Fruit fly (Drosophila melanogaster) whole organism, embryonic: ENCODE data around the gene MED18.
A peak's percentile ranks its signal among the peaks of the same experiment; 100 is the strongest.

Experiments used
- BEAF-32 ChIP-seq: fragments of 200-800 bp; sonication (Bioruptor generic); optimal IDR thresholded peaks from 3 replicates; lab custom pipeline; 2017; ENCODE audit warnings: missing biosample characterization, missing genetic modification characterization, mild to moderate bottlenecking, moderate library complexity, missing genetic modification reagents
- CG10267 ChIP-seq: fragments of 200-800 bp; sonication (Bioruptor generic); optimal IDR thresholded peaks from 2 replicates; lab custom pipeline; 2018; ENCODE audit warnings: missing biosample characterization, mild to moderate bottlenecking, missing genetic modification characterization, moderate library complexity
- CG11456 ChIP-seq: fragments of 200-800 bp; sonication (Bioruptor generic); IDR thresholded peaks from 3 replicates; pipeline ENCODE4 v1.3.6; 2022; ENCODE audit warnings: missing biosample characterization, missing genetic modification characterization
- CG12104 ChIP-seq: fragments of 200-800 bp; sonication (Bioruptor generic); optimal IDR thresholded peaks from 3 replicates; lab custom pipeline; 2016; ENCODE audit warnings: missing biosample characterization, missing genetic modification characterization
- CG12659 ChIP-seq: fragments of 200-800 bp; sonication (Bioruptor generic); optimal IDR thresholded peaks from 3 replicates; lab custom pipeline; 2017; ENCODE audit warnings: mild to moderate bottlenecking, missing biosample characterization, missing genetic modification reagents, missing genetic modification characterization
- CG12744 ChIP-seq: fragments of 200-800 bp; sonication (Bioruptor generic); optimal IDR thresholded peaks from 2 replicates; lab custom pipeline; 2016; ENCODE audit warnings: missing biosample characterization, missing genetic modification characterization
- CG16815 ChIP-seq: fragments of 200-800 bp; sonication (Bioruptor generic); optimal IDR thresholded peaks from 3 replicates; lab custom pipeline; 2017; ENCODE audit warnings: missing biosample characterization, mild to moderate bottlenecking, missing genetic modification characterization
- CG17385 ChIP-seq: fragments of 200-800 bp; sonication (Bioruptor generic); optimal IDR thresholded peaks from 3 replicates; lab custom pipeline; 2018; ENCODE audit warnings: missing biosample characterization, mild to moderate bottlenecking, missing genetic modification characterization
- CG30020 ChIP-seq: fragments of 200-800 bp; optimal IDR thresholded peaks from 2 replicates; lab custom pipeline; 2019; ENCODE audit warnings: missing biosample characterization, mild to moderate bottlenecking, missing genetic modification characterization, moderate library complexity
- CG31388 ChIP-seq: fragments of 200-800 bp; sonication (Bioruptor generic); optimal IDR thresholded peaks from 2 replicates; lab custom pipeline; 2016; ENCODE audit warnings: missing biosample characterization, missing genetic modification characterization
- CG32767 ChIP-seq: fragments of 200-800 bp; sonication (Bioruptor generic); IDR thresholded peaks from 2 replicates; pipeline ENCODE4 v1.3.6; 2022; ENCODE audit warnings: missing biosample characterization, missing genetic modification characterization
- CG32772 ChIP-seq: fragments of 200-800 bp; sonication (Bioruptor generic); IDR thresholded peaks from 2 replicates; pipeline ENCODE4 v1.3.6; 2022; ENCODE audit warnings: missing biosample characterization, missing genetic modification characterization
- CG34376 ChIP-seq: fragments of 200-800 bp; sonication (Bioruptor generic); optimal IDR thresholded peaks from 2 replicates; lab custom pipeline; 2018; ENCODE audit warnings: missing biosample characterization, mild to moderate bottlenecking, missing genetic modification characterization
- CG3838 ChIP-seq: fragments of 200-800 bp; sonication (Bioruptor generic); optimal IDR thresholded peaks from 3 replicates; lab custom pipeline; 2016; ENCODE audit warnings: missing biosample characterization, missing genetic modification characterization
- CG4328 ChIP-seq: fragments of 200-800 bp; sonication (Bioruptor generic); optimal IDR thresholded peaks from 3 replicates; lab custom pipeline; 2017; ENCODE audit warnings: missing biosample characterization, missing genetic modification reagents, missing genetic modification characterization
- CG4617 ChIP-seq: fragments of 200-800 bp; sonication (Bioruptor generic); optimal IDR thresholded peaks from 3 replicates; lab custom pipeline; 2016; ENCODE audit warnings: missing biosample characterization, missing genetic modification characterization, borderline replicate concordance
- CG9797 ChIP-seq: fragments of 200-800 bp; sonication (Bioruptor generic); optimal IDR thresholded peaks from 3 replicates; lab custom pipeline; 2018; ENCODE audit warnings: missing biosample characterization, mild to moderate bottlenecking, missing genetic modification characterization
- Dip3 ChIP-seq: fragments of 200-800 bp; sonication (Bioruptor generic); optimal IDR thresholded peaks from 3 replicates; lab custom pipeline; 2016; ENCODE audit warnings: missing biosample characterization, missing genetic modification characterization
- Elba2 ChIP-seq: fragments of 200-800 bp; sonication (Bioruptor generic); optimal IDR thresholded peaks from 3 replicates; lab custom pipeline; 2016; ENCODE audit warnings: missing biosample characterization, missing genetic modification characterization
- H15 ChIP-seq: fragments of 200-800 bp; sonication (Bioruptor generic); IDR thresholded peaks from 3 replicates; pipeline ENCODE4 v1.3.6; 2022; ENCODE audit warnings: missing biosample characterization, missing genetic modification characterization
- HLH4C ChIP-seq: fragments of 200-800 bp; sonication (Bioruptor generic); IDR thresholded peaks from 3 replicates; pipeline ENCODE4 v1.3.6; 2022; ENCODE audit warnings: missing biosample characterization, missing genetic modification characterization; ENCODE audit not compliant: partially characterized antibody
- Hey ChIP-seq: fragments of 200-800 bp; sonication (Bioruptor generic); optimal IDR thresholded peaks from 3 replicates; lab custom pipeline; 2018; ENCODE audit warnings: missing biosample characterization, mild to moderate bottlenecking, missing genetic modification characterization
- HmgD ChIP-seq: fragments of 200-800 bp; sonication (Bioruptor generic); optimal IDR thresholded peaks from 3 replicates; lab custom pipeline; 2016; ENCODE audit warnings: missing biosample characterization, missing genetic modification characterization
- Hr3 ChIP-seq: fragments of 200-800 bp; sonication (Bioruptor generic); optimal IDR thresholded peaks from 3 replicates; lab custom pipeline; 2016; ENCODE audit warnings: missing biosample characterization, missing genetic modification characterization
- Hr39 ChIP-seq: fragments of >200 bp; optimal IDR thresholded peaks from 2 replicates; lab custom pipeline; 2017
- Med ChIP-seq: fragments of 200-800 bp; sonication (Bioruptor generic); peaks from one replicate; lab custom pipeline; 2016; ENCODE audit warnings: missing biosample characterization, missing genetic modification characterization, mild to moderate bottlenecking, inconsistent platforms, moderate library complexity
- Mrtf ChIP-seq: fragments of 200-800 bp; sonication (Bioruptor generic); IDR thresholded peaks from 3 replicates; pipeline ENCODE4 v1.3.6; 2022; ENCODE audit warnings: missing biosample characterization, missing genetic modification characterization
- Scr ChIP-seq: fragments of 200-800 bp; sonication (Bioruptor generic); IDR thresholded peaks from 2 replicates; pipeline ENCODE4 v1.3.6; 2022; ENCODE audit warnings: missing biosample characterization, missing genetic modification characterization; ENCODE audit not compliant: partially characterized antibody
- br ChIP-seq: fragments of >200 bp; optimal IDR thresholded peaks from 2 replicates; lab custom pipeline; 2017
- ci ChIP-seq: fragments of 200-800 bp; sonication (Bioruptor generic); IDR thresholded peaks from 3 replicates; pipeline ENCODE4 v1.3.6; 2022; ENCODE audit warnings: missing biosample characterization, missing genetic modification characterization
- corto ChIP-seq: fragments of 200-800 bp; sonication (Bioruptor generic); optimal IDR thresholded peaks from 2 replicates; lab custom pipeline; 2016; ENCODE audit warnings: missing biosample characterization, mild to moderate bottlenecking, missing genetic modification characterization, moderate library complexity
- da ChIP-seq: fragments of 200-800 bp; sonication (Bioruptor generic); optimal IDR thresholded peaks from 2 replicates; lab custom pipeline; 2016; ENCODE audit warnings: missing biosample characterization, missing genetic modification characterization
- emc ChIP-seq: fragments of 200-800 bp; sonication (Bioruptor generic); optimal IDR thresholded peaks from 2 replicates; lab custom pipeline; 2016; ENCODE audit warnings: missing biosample characterization, missing genetic modification characterization
- grau ChIP-seq: fragments of 200-800 bp; optimal IDR thresholded peaks from 3 replicates; lab custom pipeline; 2019; ENCODE audit warnings: missing biosample characterization, mild to moderate bottlenecking, missing genetic modification characterization, moderate library complexity
- gt ChIP-seq: fragments of 200-800 bp; sonication (Bioruptor generic); IDR thresholded peaks from 2 replicates; pipeline ENCODE4 v1.3.6; 2022; ENCODE audit warnings: missing biosample characterization, missing genetic modification characterization
- ham ChIP-seq: fragments of 200-800 bp; sonication (Bioruptor generic); IDR thresholded peaks from 2 replicates; pipeline ENCODE4 v1.3.6; 2022; ENCODE audit warnings: missing biosample characterization, missing genetic modification characterization
- hb ChIP-seq: fragments of 200-800 bp; sonication (Bioruptor generic); IDR thresholded peaks from 3 replicates; pipeline ENCODE4 v1.3.6; 2022; ENCODE audit warnings: missing biosample characterization, missing genetic modification characterization; ENCODE audit not compliant: partially characterized antibody
- hkb ChIP-seq, 2 experiments: fragments of 200-800 bp in 1 of 2; fragments of >200 bp in 1 of 2; sonication (Bioruptor generic) in 1 of 2; IDR thresholded peaks in 1 of 2; optimal IDR thresholded peaks in 1 of 2; 2 replicates each; pipeline versions ENCODE4 v1.3.6 to Lab custom; 2017 to 2022; ENCODE audit warnings: missing biosample characterization in 1 of 2, missing genetic modification characterization in 1 of 2
- nerfin-1 ChIP-seq: fragments of 200-800 bp; sonication (Bioruptor generic); optimal IDR thresholded peaks from 3 replicates; lab custom pipeline; 2019; ENCODE audit warnings: missing biosample characterization, mild to moderate bottlenecking, missing genetic modification characterization, moderate library complexity
- nmo ChIP-seq: fragments of 200-800 bp; sonication (Bioruptor generic); optimal IDR thresholded peaks from 2 replicates; lab custom pipeline; 2018; ENCODE audit warnings: missing biosample characterization, mild to moderate bottlenecking, missing genetic modification characterization, moderate library complexity
- pfk ChIP-seq: fragments of 200-800 bp; sonication (Bioruptor generic); optimal IDR thresholded peaks from 2 replicates; lab custom pipeline; 2018; ENCODE audit warnings: missing biosample characterization, mild to moderate bottlenecking, missing genetic modification characterization, moderate library complexity
- pzg ChIP-seq: fragments of 200-800 bp; sonication (Bioruptor generic); optimal IDR thresholded peaks from 3 replicates; lab custom pipeline; 2018; ENCODE audit warnings: missing biosample characterization, mild to moderate bottlenecking, missing genetic modification characterization, moderate library complexity
- sd ChIP-seq: fragments of 200-800 bp; sonication (Bioruptor generic); optimal IDR thresholded peaks from 3 replicates; lab custom pipeline; 2018; ENCODE audit warnings: missing biosample characterization, mild to moderate bottlenecking, missing genetic modification characterization, moderate library complexity
- stwl ChIP-seq: fragments of 200-800 bp; sonication (Bioruptor generic); optimal IDR thresholded peaks from 3 replicates; lab custom pipeline; 2018; ENCODE audit warnings: missing biosample characterization, mild to moderate bottlenecking, missing genetic modification characterization, moderate library complexity
- tgo ChIP-seq: fragments of 200-800 bp; sonication (Bioruptor generic); IDR thresholded peaks from 3 replicates; pipeline ENCODE4 v1.3.6; 2022; ENCODE audit warnings: missing biosample characterization, missing genetic modification characterization
- tio ChIP-seq: fragments of 200-800 bp; sonication (Bioruptor generic); optimal IDR thresholded peaks from 2 replicates; lab custom pipeline; 2017; ENCODE audit warnings: missing biosample characterization, missing genetic modification characterization, inconsistent platforms
- trem ChIP-seq: fragments of 200-800 bp; optimal IDR thresholded peaks from 3 replicates; lab custom pipeline; 2019; ENCODE audit warnings: missing biosample characterization, mild to moderate bottlenecking, missing genetic modification characterization, moderate library complexity
- zen2 ChIP-seq: fragments of 200-800 bp; sonication (Bioruptor generic); IDR thresholded peaks from 3 replicates; pipeline ENCODE4 v1.3.6; 2022; ENCODE audit warnings: missing biosample characterization, missing genetic modification characterization; ENCODE audit not compliant: partially characterized antibody

MED18 gene

DNA sequence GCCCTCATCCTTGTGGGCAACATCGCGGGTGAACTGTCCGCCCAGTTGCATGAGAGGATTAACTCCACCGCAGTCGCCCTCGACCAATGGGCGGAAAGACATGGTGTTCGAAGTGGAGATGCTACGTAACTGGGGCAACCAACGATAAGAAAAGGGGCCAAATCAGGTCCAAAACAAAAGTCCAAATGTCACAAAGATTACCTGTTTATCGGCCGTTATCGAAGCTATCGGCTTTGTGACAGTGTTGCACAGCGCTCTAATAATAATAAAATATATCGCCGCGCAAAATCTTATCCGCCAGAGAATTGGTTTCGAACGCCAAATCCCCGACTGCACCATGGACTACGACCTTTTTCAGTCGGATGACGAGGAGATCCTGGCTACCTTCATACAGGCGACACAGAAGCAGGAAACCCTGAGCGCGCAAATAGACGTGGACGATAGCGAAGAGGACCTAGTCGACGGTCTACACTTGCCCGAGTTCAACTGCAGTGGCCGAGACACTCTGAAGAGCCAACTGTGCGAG is 2.9 kb downstream of the MED18 start, which contains the start of the genes CG14803 and Pex5 (continued):
- TF ChIP-seq grau (tag; lab: Kevin White, UChicago) (no peak), CG32767 (GFP tag; lab: Robert Waterston, UW) (no peak)

DNA sequence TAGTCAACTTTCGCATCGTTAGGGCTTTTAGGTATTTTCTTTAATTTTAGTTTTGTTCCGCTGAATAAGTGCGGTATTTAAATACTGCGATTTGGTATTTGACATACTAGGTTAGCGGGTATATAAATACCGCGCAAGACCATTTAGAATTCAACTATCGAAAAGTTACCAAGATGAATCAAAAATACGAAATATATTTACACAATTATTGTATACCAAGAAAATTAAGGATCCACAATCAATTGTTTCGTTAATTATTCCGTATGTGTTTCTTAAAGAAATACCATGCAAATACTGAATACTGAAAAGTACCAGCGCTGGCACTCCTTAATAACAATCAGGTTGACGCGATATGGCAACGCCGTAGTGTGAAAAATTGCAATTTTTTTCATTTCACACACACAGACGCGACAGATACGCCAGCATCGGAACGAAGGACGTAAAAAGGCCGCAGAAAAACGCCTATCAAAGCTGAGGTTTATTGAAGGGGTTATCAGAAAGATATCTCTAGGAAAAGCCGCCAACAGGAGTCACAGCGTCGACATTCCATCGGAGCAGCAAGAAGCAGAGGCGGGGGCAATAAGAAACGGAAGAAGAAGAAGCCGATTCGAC is 7.9 kb downstream of the MED18 start, which contains the start of the genes Pgam5 and Vps26:
Gene Pgam5 (minus strand): TSS at position 51 of the 612 bp plus-strand sequence.
Gene Vps26 (plus strand): TSS at position 339 of the 612 bp plus-strand sequence.
- TF ChIP-seq CG34376 (GFP tag; lab: Kevin White, UChicago) (no peak), da (GFP tag; lab: Kevin White, UChicago) (no peak), Hr3 (no peak), trem (tag; lab: Kevin White, UChicago) (peak; percentile 60), ham (GFP tag; lab: Robert Waterston, UW) (no peak), zen2 (GFP tag; lab: Robert Waterston, UW) (no peak), CG30020 (tag; lab: Kevin White, UChicago) (peak; percentile 48), CG16815 (GFP tag; lab: Kevin White, UChicago) (no peak), nerfin-1 (peak; percentile 91), ci (no peak), br (lab: Kevin White, UChicago) (no peak), Med (GFP tag; lab: Kevin White, UChicago) (peak; percentile 73), BEAF-32 (GFP tag; lab: Kevin White, UChicago) (peak; percentile 51), Mrtf (GFP tag; lab: Robert Waterston, UW) (no peak), CG31388 (GFP tag; lab: Kevin White, UChicago) (no peak), CG10267 (tag; lab: Kevin White, UChicago) (peak; percentile 39), sd (tag; lab: Kevin White, UChicago) (peak; percentile 76), tgo (GFP tag; lab: Robert Waterston, UW) (no peak), CG12744 (GFP tag; lab: Kevin White, UChicago) (no peak), pfk (no peak), CG4328 (GFP tag; lab: Kevin White, UChicago) (no peak), Hr39 (lab: Kevin White, UChicago) (no peak), CG11456 (GFP tag; lab: Robert Waterston, UW) (no peak), hkb (optimal IDR thresholded peaks at IDR 0.05; lab: Kevin White, UChicago) (peak; percentile 15), hkb (GFP tag; IDR thresholded peaks at IDR 0.05; lab: Robert Waterston, UW) (no peak), stwl (tag; lab: Kevin White, UChicago) (peak; percentile 23), hb (GFP tag; lab: Robert Waterston, UW) (no peak), HmgD (GFP tag; lab: Kevin White, UChicago) (no peak), CG17385 (GFP tag; lab: Kevin White, UChicago) (peak; percentile 95), CG12104 (GFP tag; lab: Kevin White, UChicago) (no peak), CG4617 (GFP tag; lab: Kevin White, UChicago) (peak; percentile 48), Dip3 (GFP tag; lab: Kevin White, UChicago) (no peak), tio (GFP tag; lab: Kevin White, UChicago) (no peak), Elba2 (GFP tag; lab: Kevin White, UChicago) (peak; percentile 83), nmo (GFP tag; lab: Kevin White, UChicago) (peak; percentile 47), CG12659 (GFP tag; lab: Kevin White, UChicago) (peak; percentile 47), CG9797 (GFP tag; lab: Kevin White, UChicago) (peak; percentile 69), CG32772 (GFP tag; lab: Robert Waterston, UW) (0 out of 2 replicates have a peak, but pooled peaks have one; percentile 28), pzg (GFP tag; lab: Kevin White, UChicago) (peak; percentile 61), HLH4C (GFP tag; lab: Robert Waterston, UW) (no peak), corto (no peak), Hey (tag; lab: Kevin White, UChicago) (no peak), CG32767 (GFP tag; lab: Robert Waterston, UW) (no peak), emc (GFP tag; lab: Kevin White, UChicago) (no peak), Scr (no peak), CG3838 (GFP tag; lab: Kevin White, UChicago) (no peak), H15 (GFP tag; lab: Robert Waterston, UW) (no peak), gt (GFP tag; lab: Robert Waterston, UW) (no peak)
